Worm (Caenorhabditis elegans): ENCODE measurements around the gene lips-1.

DNA sequence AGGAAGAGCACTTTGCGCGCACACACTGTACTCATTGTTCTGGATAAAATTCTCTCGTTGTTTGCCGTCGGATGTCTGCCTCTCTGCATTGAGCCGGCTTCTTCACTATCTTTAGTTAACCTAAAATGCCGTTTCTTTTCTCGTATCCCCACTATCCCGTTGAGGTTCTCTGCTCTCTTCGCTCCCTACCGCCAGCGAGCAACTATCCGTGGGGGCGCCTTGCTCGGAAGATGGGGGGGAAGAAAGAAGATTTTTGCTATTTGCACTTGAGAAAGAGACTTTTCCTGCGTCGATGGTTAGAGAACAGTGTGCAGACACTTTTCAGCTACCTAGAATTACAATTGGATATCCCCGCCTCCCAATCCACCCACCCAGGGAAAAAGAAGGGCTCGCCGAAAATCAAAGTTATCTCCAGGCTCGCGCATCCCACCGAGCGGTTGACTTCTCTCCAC, 24.9 kb upstream of the lips-1 start, which contains the start of gene myo-2:
- TF ChIP-seq pat-9 (tag; optimal IDR thresholded peaks at IDR 0.05) (no peak), che-1 (tag; optimal IDR thresholded peaks at IDR 0.05) (no peak), lin-11 (tag; optimal IDR thresholded peaks at IDR 0.05) (no peak), ceh-45 (GFP tag; IDR thresholded peaks at IDR 0.05) (no peak), nfya-1 (tag; optimal IDR thresholded peaks at IDR 0.05) (no peak), tbx-7 (tag; optimal IDR thresholded peaks at IDR 0.05) (no peak), sox-4 (tag; optimal IDR thresholded peaks at IDR 0.05) (no peak), pag-3 (tag; optimal IDR thresholded peaks at IDR 0.05; ENCODE audit: borderline replicate concordance) (no peak), mec-3 (tag; optimal IDR thresholded peaks at IDR 0.05; ENCODE audit: borderline replicate concordance) (no peak), dve-1 (tag; optimal IDR thresholded peaks at IDR 0.05) (no peak), pha-4 (tag; optimal IDR thresholded peaks at IDR 0.05) (no peak), elt-4 (tag; optimal IDR thresholded peaks at IDR 0.05) (no peak)

Measured in whole organism, late embryonic.